Worm (Caenorhabditis elegans) whole organism, L2 larva: ENCODE measurements around the gene M02D8.3.

Experiments
- R02D3.7 ChIP-seq: fragments of 150-350 bp; optimal IDR thresholded peaks from 2 replicates; lab custom pipeline; 2014; ENCODE audit warnings: missing biosample characterization, missing genetic modification characterization
- aly-2 ChIP-seq: fragments of 150-350 bp; optimal IDR thresholded peaks from 2 replicates; lab custom pipeline; 2014; ENCODE audit warnings: missing biosample characterization, missing genetic modification characterization
- ceh-16 ChIP-seq: fragments of 150-350 bp; optimal IDR thresholded peaks from 2 replicates; lab custom pipeline; 2014; ENCODE audit warnings: missing biosample characterization, missing genetic modification characterization
- egl-27 ChIP-seq: sonication (generic microtip); optimal IDR thresholded peaks from 3 replicates; lab custom pipeline; 2017; ENCODE audit warnings: missing biosample characterization, missing genetic modification reagents, missing genetic modification characterization
- elt-1 ChIP-seq: fragments of 150-350 bp; optimal IDR thresholded peaks from 2 replicates; lab custom pipeline; 2014; ENCODE audit warnings: missing biosample characterization, missing genetic modification characterization
- lin-13 ChIP-seq: fragments of 150-350 bp; optimal IDR thresholded peaks from 2 replicates; lab custom pipeline; 2014; ENCODE audit warnings: missing biosample characterization, missing genetic modification reagents, missing genetic modification characterization
- lsy-2 ChIP-seq, 2 experiments: fragments of 150-350 bp in 1 of 2; sonication (generic microtip) in 1 of 2; optimal IDR thresholded peaks; 2 replicates each; lab custom pipeline; 2014 to 2017; ENCODE audit warnings: missing biosample characterization in 2 of 2, missing genetic modification characterization in 2 of 2
- nhr-77 ChIP-seq: fragments of 150-350 bp; optimal IDR thresholded peaks from 2 replicates; lab custom pipeline; 2014; ENCODE audit warnings: missing biosample characterization, missing genetic modification characterization
- skn-1 ChIP-seq: sonication (generic microtip); optimal IDR thresholded peaks from 2 replicates; lab custom pipeline; 2017; ENCODE audit warnings: missing biosample characterization, missing genetic modification characterization
- snpc-4 ChIP-seq: fragments of 150-350 bp; optimal IDR thresholded peaks from 2 replicates; lab custom pipeline; 2014; ENCODE audit warnings: missing biosample characterization, missing genetic modification characterization
- unc-62 ChIP-seq: fragments of 150-350 bp; optimal IDR thresholded peaks from 2 replicates; lab custom pipeline; 2014; ENCODE audit warnings: missing biosample characterization, missing genetic modification reagents, missing genetic modification characterization
- zag-1 ChIP-seq: fragments of 150-350 bp; optimal IDR thresholded peaks from 2 replicates; lab custom pipeline; 2014; ENCODE audit warnings: missing biosample characterization, missing genetic modification characterization

- TF ChIP-seq elt-1 (tag; lab: Kevin White, UChicago), result no peak
- TF ChIP-seq aly-2 (tag; lab: Kevin White, UChicago), result no peak
- no peak for TF ChIP-seq egl-27 (tag; lab: Kevin White, UChicago)
- no peak for TF ChIP-seq ceh-16 (tag; lab: Kevin White, UChicago)
- TF ChIP-seq zag-1 (tag; lab: Kevin White, UChicago), result no peak
- no peak for TF ChIP-seq nhr-77 (tag; lab: Kevin White, UChicago)
- no peak for TF ChIP-seq snpc-4 (tag; lab: Kevin White, UChicago)
- TF ChIP-seq lsy-2 (tag; optimal IDR thresholded peaks at IDR 0.05; lab: Kevin White, UChicago), result no peak
- no peak for TF ChIP-seq R02D3.7 (tag; lab: Kevin White, UChicago)
- no peak for TF ChIP-seq unc-62 (GFP tag; lab: Kevin White, UChicago)
- no peak for TF ChIP-seq skn-1 (tag; lab: Kevin White, UChicago)
- TF ChIP-seq lin-13 (GFP tag; lab: Kevin White, UChicago), result no peak
Observed at ce11 chrX:8737801-8738200, 986 bp upstream of the M02D8.3 start.
